Worm (Caenorhabditis elegans): ENCODE results near the gene fbxa-196.

DNA sequence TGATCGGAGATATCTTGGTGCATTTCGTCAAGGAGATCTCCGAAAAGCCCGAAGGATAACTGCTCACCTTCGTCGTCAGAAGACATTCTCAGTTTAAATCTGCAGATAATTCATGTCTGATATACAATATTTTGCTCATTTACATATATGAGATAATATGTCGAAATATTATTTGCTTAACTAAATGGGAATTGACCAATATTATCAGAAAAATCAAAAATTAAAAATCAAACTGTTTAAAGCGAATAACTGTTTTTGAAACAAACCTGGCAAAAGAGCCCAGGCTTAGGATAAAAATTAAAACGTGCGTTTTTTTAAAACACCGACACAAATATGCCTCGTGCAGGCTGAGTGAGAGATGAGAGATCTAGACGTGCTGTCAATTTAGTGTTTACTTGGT is 6.8 kb upstream of the fbxa-196 start, which contains the start of gene T05H4.15:
- TF ChIP-seq elt-3 (tag; optimal IDR thresholded peaks at IDR 0.05), result no peak
- no peak for TF ChIP-seq ces-1 (GFP tag; optimal IDR thresholded peaks at IDR 0.05)
- TF ChIP-seq ceh-43 (GFP tag; optimal IDR thresholded peaks at IDR 0.05), result no peak
- no peak for TF ChIP-seq mep-1 (tag; optimal IDR thresholded peaks at IDR 0.05)
- TF ChIP-seq lin-13 (tag; optimal IDR thresholded peaks at IDR 0.05), result no peak
- no peak for TF ChIP-seq tbx-8 (GFP tag; optimal IDR thresholded peaks at IDR 0.05)
